Fruit fly (Drosophila melanogaster) S2 (cell line): Measurements from ENCODE around the gene Mrgn1.

Experiments used
- CG8478 ChIP-seq: fragments of >200 bp; optimal IDR thresholded peaks from 2 replicates; lab custom pipeline; 2018
- CTCF ChIP-seq, 2 experiments: fragments of >200 bp; optimal IDR thresholded peaks; 2 replicates each; lab custom pipeline; 2018

DNA sequence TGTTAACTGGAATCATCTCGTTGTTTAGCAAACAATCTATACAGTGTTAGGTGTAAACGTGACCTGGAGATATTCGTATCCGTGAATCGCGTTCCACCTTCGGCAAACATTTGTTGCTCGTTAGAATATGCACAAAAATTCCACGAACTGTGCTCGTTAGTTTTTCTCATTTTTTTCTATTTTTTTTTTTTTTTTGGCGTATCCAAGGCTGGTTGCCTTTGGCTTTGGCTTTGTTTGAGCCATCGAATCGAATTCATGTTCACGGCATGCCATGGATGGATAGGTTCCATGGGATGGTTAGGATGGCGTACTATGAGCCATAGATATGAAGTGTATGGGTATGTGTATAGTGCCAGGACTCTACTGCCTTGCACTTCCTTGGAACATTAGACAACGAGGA lies 22.1 kb downstream of the Mrgn1 start:
- TF ChIP-seq CTCF (optimal IDR thresholded peaks at IDR 0.05; lab: Kevin White, UChicago) (no peak), CG8478 (lab: Kevin White, UChicago) (no peak)
